Fruit fly (Drosophila melanogaster): ENCODE data around the gene CG14321.

CG14321 gene

dm6 chr3R:17686875-17687274 is 46.5 kb upstream of the CG14321 start, which contains the start of gene CG31249 (continued):
- peak; percentile 87 for TF ChIP-seq CG13287 (GFP tag; IDR thresholded peaks at IDR 0.05; ENCODE audit: partially characterized antibody)
- TF ChIP-seq MBD-R2 (GFP tag; IDR thresholded peaks at IDR 0.05) = peak; percentile 76
- peak; percentile 34; the same call in 1 of the 2 replicates for TF ChIP-seq inv (GFP tag; IDR thresholded peaks at IDR 0.05; ENCODE audit: partially characterized antibody)
- TF ChIP-seq sna (GFP tag; IDR thresholded peaks at IDR 0.05; ENCODE audit: partially characterized antibody) = peak; percentile 74; the same call in 1 of the 2 replicates
- TF ChIP-seq onecut (GFP tag; IDR thresholded peaks at IDR 0.05) = peak; percentile 42
- TF ChIP-seq Doc3 (GFP tag; IDR thresholded peaks at IDR 0.05; ENCODE audit: partially characterized antibody) = peak; percentile 79
- no peak for TF ChIP-seq Fer3 (tag; optimal IDR thresholded peaks at IDR 0.05)
- TF ChIP-seq Dref (GFP tag; IDR thresholded peaks at IDR 0.05) = peak; percentile 77
- no peak for TF ChIP-seq pros (GFP tag; optimal IDR thresholded peaks at IDR 0.05)
- no peak for TF ChIP-seq fru (optimal IDR thresholded peaks at IDR 0.05)
- no peak for TF ChIP-seq CG11560 (tag; IDR thresholded peaks at IDR 0.05)
- TF ChIP-seq Bgb (GFP tag; IDR thresholded peaks at IDR 0.05; ENCODE audit: partially characterized antibody) = peak; percentile 80
- TF ChIP-seq CG2129 (GFP tag; IDR thresholded peaks at IDR 0.05; ENCODE audit: partially characterized antibody) = peak; percentile 51
- peak; percentile 13 for TF ChIP-seq CG8290 (GFP tag; optimal IDR thresholded peaks at IDR 0.05)
- TF ChIP-seq CG8290 (tag; optimal IDR thresholded peaks at IDR 0.05) = no peak
- TF ChIP-seq otp (GFP tag; IDR thresholded peaks at IDR 0.05) = no peak
- peak; percentile 66; the same call in 2 of the 3 replicates for TF ChIP-seq Opbp (GFP tag; IDR thresholded peaks at IDR 0.05; ENCODE audit: partially characterized antibody)
- TF ChIP-seq CG2120 (GFP tag; optimal IDR thresholded peaks at IDR 0.05) = peak; percentile 54
- peak; percentile 90 for TF ChIP-seq CG7928 (GFP tag; optimal IDR thresholded peaks at IDR 0.05)
- peak; percentile 59 for TF ChIP-seq Med (GFP tag)
- TF ChIP-seq hkb (optimal IDR thresholded peaks at IDR 0.05) = no peak
- no peak for TF ChIP-seq hkb (GFP tag; IDR thresholded peaks at IDR 0.05)
- peak in 1 of 2 experiments; percentile 37 for TF ChIP-seq dpn (GFP tag; optimal IDR thresholded peaks at IDR 0.05)
- no peak for TF ChIP-seq sd (tag; optimal IDR thresholded peaks at IDR 0.05)
- TF ChIP-seq CG30020 (tag; optimal IDR thresholded peaks at IDR 0.05) = peak; percentile 33
- TF ChIP-seq vnd (GFP tag; IDR thresholded peaks at IDR 0.05; ENCODE audit: partially characterized antibody) = peak; percentile 32; the same call in 1 of the 3 replicates
- TF ChIP-seq lbe (GFP tag; optimal IDR thresholded peaks at IDR 0.05) = no peak
- TF ChIP-seq ab (GFP tag; optimal IDR thresholded peaks at IDR 0.05) = no peak
- peak; percentile 45 for TF ChIP-seq Dp (GFP tag; optimal IDR thresholded peaks at IDR 0.05)
- peak; percentile 62 for TF ChIP-seq tna (GFP tag; IDR thresholded peaks at IDR 0.05; ENCODE audit: partially characterized antibody)
- TF ChIP-seq ken (GFP tag; IDR thresholded peaks at IDR 0.05) = no peak
- TF ChIP-seq gcm2 (GFP tag; optimal IDR thresholded peaks at IDR 0.05) = no peak
- no peak; the same call in 2 of the 3 replicates for TF ChIP-seq dysf (GFP tag; IDR thresholded peaks at IDR 0.05)
- TF ChIP-seq CG34224 (GFP tag; IDR thresholded peaks at IDR 0.05; ENCODE audit: partially characterized antibody) = peak; percentile 83
- peak; percentile 37 for TF ChIP-seq B-H2 (GFP tag; optimal IDR thresholded peaks at IDR 0.05)
- TF ChIP-seq Dll (GFP tag; IDR thresholded peaks at IDR 0.05; ENCODE audit: partially characterized antibody) = peak; percentile 86
- TF ChIP-seq CG31441 (GFP tag; IDR thresholded peaks at IDR 0.05) = no peak
- TF ChIP-seq lilli (GFP tag; optimal IDR thresholded peaks at IDR 0.05) = peak; percentile 44
- no peak for TF ChIP-seq Ada2b (GFP tag; IDR thresholded peaks at IDR 0.05)
- TF ChIP-seq CG3847 (GFP tag; IDR thresholded peaks at IDR 0.05) = peak; percentile 22; the same call in 1 of the 2 replicates
- no peak for TF ChIP-seq h (optimal IDR thresholded peaks at IDR 0.05)
- TF ChIP-seq CG31365 (tag; optimal IDR thresholded peaks at IDR 0.05) = no peak
- peak; percentile 18 for TF ChIP-seq gfzf (GFP tag; optimal IDR thresholded peaks at IDR 0.05)
- no peak for TF ChIP-seq gsb-n (tag; optimal IDR thresholded peaks at IDR 0.05)
- TF ChIP-seq sim (GFP tag; IDR thresholded peaks at IDR 0.05) = no peak
- TF ChIP-seq CrebB (tag; optimal IDR thresholded peaks at IDR 0.05) = no peak
- TF ChIP-seq unc-4 (GFP tag; IDR thresholded peaks at IDR 0.05; ENCODE audit: partially characterized antibody) = peak; percentile 84
- TF ChIP-seq hbn (GFP tag; IDR thresholded peaks at IDR 0.05; ENCODE audit: partially characterized antibody) = peak; percentile 83
- peak; percentile 27; the same call in 1 of the 3 replicates for TF ChIP-seq Dbx (GFP tag; IDR thresholded peaks at IDR 0.05)
- TF ChIP-seq insv (GFP tag; optimal IDR thresholded peaks at IDR 0.05) = no peak
- TF ChIP-seq CG12155 (GFP tag; optimal IDR thresholded peaks at IDR 0.05) = peak; percentile 4
